Worm (Caenorhabditis elegans): ENCODE data around the gene C03B1.9.

The C03B1.9 gene

ce11 chrX:6364196-6364595 lies 17.3 kb upstream of the C03B1.9 start, which contains the start of gene C03B1.4:
C03B1.4 (plus strand) TSS chrX:6364496.
- TF ChIP-seq pat-9 (tag; optimal IDR thresholded peaks at IDR 0.05) = no peak
- TF ChIP-seq pag-3 (tag; optimal IDR thresholded peaks at IDR 0.05; ENCODE audit: borderline replicate concordance) = no peak
- TF ChIP-seq pha-4 (tag; optimal IDR thresholded peaks at IDR 0.05) = no peak
- TF ChIP-seq ceh-22 (tag; optimal IDR thresholded peaks at IDR 0.05) = no peak
- no peak for TF ChIP-seq odd-2 (tag; optimal IDR thresholded peaks at IDR 0.05)
- no peak for TF ChIP-seq tbx-2 (tag; optimal IDR thresholded peaks at IDR 0.05)

- TF ChIP-seq ceh-19 (GFP tag; optimal IDR thresholded peaks at IDR 0.05) (no peak), pha-2 (tag; optimal IDR thresholded peaks at IDR 0.05) (no peak), ceh-31 (tag; optimal IDR thresholded peaks at IDR 0.05) (no peak), ahr-1 (tag; optimal IDR thresholded peaks at IDR 0.05) (no peak), fkh-6 (tag; optimal IDR thresholded peaks at IDR 0.05) (no peak), ceh-48 (tag; optimal IDR thresholded peaks at IDR 0.05) (no peak), madf-2 (tag; optimal IDR thresholded peaks at IDR 0.05) (no peak), Y22D7AL.16 (tag; optimal IDR thresholded peaks at IDR 0.05) (no peak), fkh-10 (GFP tag; optimal IDR thresholded peaks at IDR 0.05) (no peak), F13H6.1 (tag; optimal IDR thresholded peaks at IDR 0.05) (no peak), dve-1 (tag; optimal IDR thresholded peaks at IDR 0.05) (no peak), odd-2 (tag; optimal IDR thresholded peaks at IDR 0.05) (no peak), syd-9 (tag; optimal IDR thresholded peaks at IDR 0.05) (no peak), sox-2 (GFP tag; IDR thresholded peaks at IDR 0.05) (no peak), hlh-30 (tag; optimal IDR thresholded peaks at IDR 0.05; ENCODE audit: insufficient read depth) (no peak), tbx-7 (tag; optimal IDR thresholded peaks at IDR 0.05) (no peak), ztf-16 (tag; optimal IDR thresholded peaks at IDR 0.05) (no peak), ceh-2 (tag; optimal IDR thresholded peaks at IDR 0.05) (no peak), gmeb-2 (tag; optimal IDR thresholded peaks at IDR 0.05) (no peak), ceh-24 (tag; optimal IDR thresholded peaks at IDR 0.05) (no peak)
Measured at ce11 chrX:6360658-6361057, 13.7 kb upstream of the C03B1.9 start, which contains the start of gene C03B1.14. C03B1.14 (minus strand) TSS chrX:6360758.

- TF ChIP-seq odd-2 (tag; optimal IDR thresholded peaks at IDR 0.05) (no peak), ceh-31 (tag; optimal IDR thresholded peaks at IDR 0.05) (no peak), fkh-10 (GFP tag; optimal IDR thresholded peaks at IDR 0.05) (no peak), pha-2 (tag; optimal IDR thresholded peaks at IDR 0.05) (no peak)
Measured at ce11 chrX:6360077-6360476, 13.2 kb upstream of the C03B1.9 start.

- TF ChIP-seq hlh-6 (tag; optimal IDR thresholded peaks at IDR 0.05) (no peak), ceh-9 (tag; optimal IDR thresholded peaks at IDR 0.05) (no peak), nhr-232 (tag; optimal IDR thresholded peaks at IDR 0.05) (no peak), ama-1 (optimal IDR thresholded peaks at IDR 0.05) (no peak), C38D4.7 (GFP tag; optimal IDR thresholded peaks at IDR 0.05) (no peak), sox-4 (tag; optimal IDR thresholded peaks at IDR 0.05) (no peak), syd-9 (tag; optimal IDR thresholded peaks at IDR 0.05) (no peak), ceh-24 (tag; optimal IDR thresholded peaks at IDR 0.05) (no peak), mec-3 (tag; optimal IDR thresholded peaks at IDR 0.05; ENCODE audit: borderline replicate concordance) (no peak), dmd-4 (tag; optimal IDR thresholded peaks at IDR 0.05; ENCODE audit: borderline replicate concordance) (no peak), T23F11.4 (GFP tag; optimal IDR thresholded peaks at IDR 0.05) (no peak), pax-1 (tag; optimal IDR thresholded peaks at IDR 0.05) (no peak), rnt-1 (tag; optimal IDR thresholded peaks at IDR 0.05) (no peak), ref-2 (tag; optimal IDR thresholded peaks at IDR 0.05) (no peak), fax-1 (tag; optimal IDR thresholded peaks at IDR 0.05) (no peak), unc-3 (GFP tag; conservative IDR thresholded peaks at IDR 0.05) (no peak), unc-3 (tag; optimal IDR thresholded peaks at IDR 0.05) (no peak), pha-2 (tag; optimal IDR thresholded peaks at IDR 0.05) (no peak), gmeb-2 (tag; optimal IDR thresholded peaks at IDR 0.05) (no peak), eyg-1 (tag; optimal IDR thresholded peaks at IDR 0.05) (no peak), zip-5 (tag; optimal IDR thresholded peaks at IDR 0.05) (no peak)
Measured at ce11 chrX:6357772-6358171, 10.9 kb upstream of the C03B1.9 start, which contains the start of gene C03B1.10. C03B1.10 (minus strand) TSS chrX:6357872.

All from whole organism, late embryonic.